Fruit fly (Drosophila melanogaster) whole organism, pupa: ENCODE data around the gene bbx.

Experiments used
- CG10348 ChIP-seq: fragments of 200-800 bp; sonication (Bioruptor generic); IDR thresholded peaks from 2 replicates; pipeline ENCODE4 v1.3.6; 2022; ENCODE audit warnings: missing biosample characterization, missing genetic modification characterization
- CG12605 ChIP-seq: fragments of 200-800 bp; sonication (Bioruptor generic); IDR thresholded peaks from 2 replicates; pipeline ENCODE4 v1.3.6; 2022; ENCODE audit warnings: missing biosample characterization, missing genetic modification characterization
- CG13204 ChIP-seq: fragments of 200-800 bp; sonication (Bioruptor generic); optimal IDR thresholded peaks from 2 replicates; lab custom pipeline; 2018; ENCODE audit warnings: missing biosample characterization, mild to moderate bottlenecking, missing genetic modification characterization, moderate library complexity
- CG14655 ChIP-seq: fragments of 200-800 bp; sonication (Bioruptor generic); optimal IDR thresholded peaks from 3 replicates; lab custom pipeline; 2017; ENCODE audit warnings: mild to moderate bottlenecking, missing biosample characterization, missing genetic modification reagents, missing genetic modification characterization
- CG15710 ChIP-seq: fragments of 200-800 bp; sonication (Bioruptor generic); optimal IDR thresholded peaks from 2 replicates; lab custom pipeline; 2018; ENCODE audit warnings: missing biosample characterization, mild to moderate bottlenecking, missing genetic modification characterization, moderate library complexity
- CG17806 ChIP-seq: fragments of 200-800 bp; sonication (Bioruptor generic); optimal IDR thresholded peaks from 2 replicates; lab custom pipeline; 2018; ENCODE audit warnings: missing biosample characterization, mild to moderate bottlenecking, missing genetic modification characterization, moderate library complexity
- CG32121 ChIP-seq: fragments of 200-800 bp; sonication (Bioruptor generic); IDR thresholded peaks from 2 replicates; pipeline ENCODE4 v1.3.6; 2022; ENCODE audit warnings: missing biosample characterization, missing genetic modification characterization
- CG34367 ChIP-seq: fragments of 200-800 bp; sonication (Bioruptor generic); optimal IDR thresholded peaks from 2 replicates; lab custom pipeline; 2018; ENCODE audit warnings: missing biosample characterization, mild to moderate bottlenecking, missing genetic modification characterization
- CG4496 ChIP-seq: fragments of 200-800 bp; sonication (Bioruptor generic); IDR thresholded peaks from 3 replicates; pipeline ENCODE4 v1.3.6; 2022; ENCODE audit warnings: missing biosample characterization, missing genetic modification characterization
- CG8159 ChIP-seq: fragments of 200-800 bp; sonication (Bioruptor generic); optimal IDR thresholded peaks from 3 replicates; lab custom pipeline; 2018; ENCODE audit warnings: missing biosample characterization, mild to moderate bottlenecking, missing genetic modification characterization, moderate library complexity
- CG8301 ChIP-seq: fragments of 200-800 bp; sonication (Bioruptor generic); optimal IDR thresholded peaks from 2 replicates; lab custom pipeline; 2018; ENCODE audit warnings: missing biosample characterization, mild to moderate bottlenecking, missing genetic modification characterization
- CG9948 ChIP-seq: fragments of 200-800 bp; sonication (Bioruptor generic); optimal IDR thresholded peaks from 2 replicates; lab custom pipeline; 2018; ENCODE audit warnings: missing biosample characterization, mild to moderate bottlenecking, missing genetic modification characterization, moderate library complexity
- D1 ChIP-seq: fragments of 200-800 bp; sonication (Bioruptor generic); optimal IDR thresholded peaks from 2 replicates; lab custom pipeline; 2018; ENCODE audit warnings: missing biosample characterization, mild to moderate bottlenecking, missing genetic modification characterization, moderate library complexity
- EcR ChIP-seq: fragments of 200-800 bp; sonication (Bioruptor generic); optimal IDR thresholded peaks from 3 replicates; lab custom pipeline; 2019; ENCODE audit warnings: missing biosample characterization, missing genetic modification characterization, mild to moderate bottlenecking, moderate library complexity, missing genetic modification reagents
- Ets98B ChIP-seq: fragments of 200-800 bp; sonication (Bioruptor generic); IDR thresholded peaks from 2 replicates; pipeline ENCODE4 v1.3.6; 2022; ENCODE audit warnings: missing biosample characterization, missing genetic modification characterization
- Pif1A ChIP-seq: fragments of 200-800 bp; sonication (Bioruptor generic); optimal IDR thresholded peaks from 3 replicates; lab custom pipeline; 2016; ENCODE audit warnings: missing biosample characterization, missing genetic modification characterization
- Pif1B ChIP-seq: fragments of 200-800 bp; sonication (Bioruptor generic); optimal IDR thresholded peaks from 3 replicates; lab custom pipeline; 2016; ENCODE audit warnings: missing biosample characterization, missing genetic modification characterization
- Snoo ChIP-seq: fragments of 200-800 bp; sonication (Bioruptor generic); optimal IDR thresholded peaks from 3 replicates; lab custom pipeline; 2017; ENCODE audit warnings: missing biosample characterization, mild to moderate bottlenecking, missing genetic modification characterization, inconsistent platforms
- fd96Ca ChIP-seq: fragments of 200-800 bp; sonication (Bioruptor generic); IDR thresholded peaks from 3 replicates; pipeline ENCODE4 v1.3.6; 2022; ENCODE audit warnings: missing biosample characterization, missing genetic modification characterization
- gl ChIP-seq: fragments of 200-800 bp; sonication (Bioruptor generic); optimal IDR thresholded peaks from 2 replicates; lab custom pipeline; 2018; ENCODE audit warnings: missing biosample characterization, mild to moderate bottlenecking, missing genetic modification characterization
- rn ChIP-seq: fragments of 200-800 bp; sonication (Bioruptor generic); IDR thresholded peaks from 2 replicates; pipeline ENCODE4 v1.3.6; 2022; ENCODE audit warnings: missing biosample characterization, missing genetic modification characterization

bbx gene

DNA sequence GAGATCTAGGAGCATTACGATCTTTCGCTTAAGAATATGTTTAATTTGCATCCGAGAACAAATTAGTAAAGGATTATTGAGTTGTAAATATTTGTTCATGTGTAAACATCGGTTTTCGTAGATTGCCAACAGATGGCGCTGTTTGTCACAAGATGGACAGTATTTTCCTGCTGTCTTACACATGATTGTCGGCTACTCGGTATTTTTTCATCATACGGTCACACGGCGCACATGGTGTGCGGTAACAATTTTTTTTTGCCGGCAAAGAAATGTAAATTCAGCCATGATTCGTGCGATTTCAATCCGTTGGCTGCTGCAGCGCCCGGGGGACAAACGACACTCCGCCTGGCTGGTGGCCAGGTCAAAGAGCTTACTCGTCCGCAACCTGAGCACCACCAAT, at the start of gene bbx, which contains the start of gene waw:
TSS of gene bbx (plus strand) at position 151 of the 400 bp plus-strand sequence.
TSS of gene waw (plus strand) at position 151 of the 400 bp plus-strand sequence.
- no peak for TF ChIP-seq CG8301 (tag; lab: Kevin White, UChicago)
- TF ChIP-seq Snoo, result peak; percentile 12
- peak; percentile 54 for TF ChIP-seq EcR (GFP tag; lab: Kevin White, UChicago)
- peak; percentile 16 for TF ChIP-seq CG8159

DNA sequence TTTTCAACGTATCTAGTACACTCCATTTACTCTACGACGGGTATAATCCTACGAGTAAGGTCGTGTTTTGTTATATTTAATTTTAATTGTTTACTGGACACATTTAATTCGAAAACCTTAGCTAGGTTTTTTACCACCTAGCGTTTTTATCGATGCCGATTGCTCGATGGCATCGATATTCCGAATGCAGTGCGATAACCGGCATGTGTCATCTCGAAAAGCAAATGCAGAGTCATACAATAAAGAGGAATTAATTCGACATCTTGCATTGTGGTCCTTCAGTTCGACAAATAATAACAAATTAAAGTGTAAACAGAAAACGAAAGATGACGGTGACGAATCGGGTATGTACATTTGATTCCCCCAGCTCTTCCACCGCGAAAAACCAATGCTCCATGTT, 47.0 kb upstream of the bbx start, which contains the start of gene Rpt6:
TSS of gene Rpt6 (plus strand) at position 201 of the 400 bp plus-strand sequence.
- TF ChIP-seq CG14655 (GFP tag; lab: Kevin White, UChicago) (no peak), CG32121 (GFP tag; lab: Robert Waterston, UW) (no peak), CG17806 (tag; lab: Kevin White, UChicago) (no peak), CG13204 (no peak), Pif1B (GFP tag; lab: Kevin White, UChicago) (no peak), gl (tag; lab: Kevin White, UChicago) (no peak), D1 (tag; lab: Kevin White, UChicago) (no peak), EcR (GFP tag; lab: Kevin White, UChicago) (no peak), Pif1A (GFP tag; lab: Kevin White, UChicago) (no peak), CG34367 (no peak), rn (GFP tag; lab: Robert Waterston, UW) (no peak), fd96Ca (GFP tag; lab: Robert Waterston, UW) (no peak), Snoo (no peak), CG15710 (tag; lab: Kevin White, UChicago) (no peak), CG9948 (tag; lab: Kevin White, UChicago) (no peak), CG8159 (no peak), CG8301 (tag; lab: Kevin White, UChicago) (no peak), Ets98B (GFP tag; lab: Robert Waterston, UW) (no peak), CG4496 (GFP tag; lab: Robert Waterston, UW) (no peak), CG10348 (GFP tag; lab: Robert Waterston, UW) (no peak)

DNA sequence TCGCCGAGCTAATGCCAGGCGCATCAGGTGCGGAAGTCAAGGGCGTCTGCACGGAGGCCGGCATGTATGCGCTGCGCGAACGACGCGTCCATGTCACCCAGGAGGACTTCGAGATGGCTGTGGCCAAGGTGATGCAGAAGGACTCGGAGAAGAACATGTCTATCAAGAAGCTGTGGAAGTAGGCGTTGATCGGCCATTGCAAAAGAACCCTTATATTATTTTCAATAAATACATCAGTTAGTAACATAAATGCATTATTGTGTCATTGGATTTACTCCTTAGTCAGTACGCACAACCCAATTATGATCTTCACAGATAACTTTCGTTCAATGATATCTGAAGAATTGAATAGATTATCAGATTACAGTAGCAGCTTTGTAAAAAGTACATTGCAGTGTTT, 45.4 kb upstream of the bbx start, which contains the start of gene CG1801:
TSS of gene CG1801 (minus strand) at position 101 of the 400 bp plus-strand sequence.
- TF ChIP-seq EcR (GFP tag; lab: Kevin White, UChicago) (no peak), CG4496 (GFP tag; lab: Robert Waterston, UW) (no peak), CG13204 (no peak), CG9948 (tag; lab: Kevin White, UChicago) (no peak), D1 (tag; lab: Kevin White, UChicago) (no peak), Snoo (no peak), gl (tag; lab: Kevin White, UChicago) (no peak), CG8159 (no peak), CG10348 (GFP tag; lab: Robert Waterston, UW) (no peak), CG17806 (tag; lab: Kevin White, UChicago) (no peak), Pif1B (GFP tag; lab: Kevin White, UChicago) (no peak), CG32121 (GFP tag; lab: Robert Waterston, UW) (no peak), fd96Ca (GFP tag; lab: Robert Waterston, UW) (no peak), rn (GFP tag; lab: Robert Waterston, UW) (no peak), Pif1A (GFP tag; lab: Kevin White, UChicago) (no peak), CG15710 (tag; lab: Kevin White, UChicago) (no peak), CG34367 (no peak), CG8301 (tag; lab: Kevin White, UChicago) (no peak), CG12605 (GFP tag; lab: Robert Waterston, UW) (no peak), Ets98B (GFP tag; lab: Robert Waterston, UW) (no peak)

DNA sequence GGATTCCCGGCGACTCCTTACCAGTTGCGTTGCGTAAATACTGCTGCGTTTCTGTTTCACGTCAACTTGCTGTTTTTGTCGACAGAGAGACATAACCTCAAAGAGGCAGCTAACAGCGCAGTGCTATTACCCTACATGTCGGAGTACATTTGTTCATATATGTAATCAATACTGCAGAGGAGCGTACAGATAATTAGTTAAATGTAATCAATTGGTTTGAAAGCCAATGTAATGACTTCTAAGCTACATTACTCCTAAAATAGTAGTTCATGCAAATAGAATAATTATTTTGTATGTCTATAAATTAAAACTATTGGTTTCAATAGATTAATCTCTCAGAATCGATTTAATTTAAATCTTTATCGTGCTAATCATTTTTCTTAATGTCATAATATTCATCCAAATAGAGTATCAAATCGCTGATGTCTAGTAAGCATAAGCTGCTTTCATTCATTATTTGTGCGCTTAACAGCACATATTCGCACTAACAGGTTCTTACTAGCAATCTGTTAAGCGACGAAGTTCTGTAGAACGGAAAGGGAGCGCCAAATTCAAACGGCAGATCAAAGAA, 43.5 kb upstream of the bbx start, which contains the start of the genes SLIRP1 and anox:
TSS of gene SLIRP1 (minus strand) at position 95 of the 571 bp plus-strand sequence.
TSS of gene anox (minus strand) at position 95 of the 571 bp plus-strand sequence.
- TF ChIP-seq Pif1A (GFP tag; lab: Kevin White, UChicago) (peak; percentile 82), CG8301 (tag; lab: Kevin White, UChicago) (peak; percentile 89), fd96Ca (GFP tag; lab: Robert Waterston, UW) (no peak), Ets98B (GFP tag; lab: Robert Waterston, UW) (peak; percentile 55), CG4496 (GFP tag; lab: Robert Waterston, UW) (peak; percentile 81), CG13204 (no peak), EcR (GFP tag; lab: Kevin White, UChicago) (peak; percentile 12), CG8159 (peak; percentile 93), D1 (tag; lab: Kevin White, UChicago) (peak; percentile 87), CG10348 (GFP tag; lab: Robert Waterston, UW) (no peak), rn (GFP tag; lab: Robert Waterston, UW) (0 out of 2 replicates have a peak, but pooled peaks have one; percentile 26), CG32121 (GFP tag; lab: Robert Waterston, UW) (peak; percentile 75), CG34367 (peak; percentile 86), CG17806 (tag; lab: Kevin White, UChicago) (peak; percentile 83), Snoo (peak; percentile 88), Pif1B (GFP tag; lab: Kevin White, UChicago) (peak; percentile 67), CG15710 (tag; lab: Kevin White, UChicago) (peak; percentile 91), gl (tag; lab: Kevin White, UChicago) (peak; percentile 70), CG9948 (tag; lab: Kevin White, UChicago) (peak; percentile 90), CG14655 (GFP tag; lab: Kevin White, UChicago) (peak; percentile 92), CG12605 (GFP tag; lab: Robert Waterston, UW) (peak; percentile 32; the same call in 1 of the 2 replicates)
